Fruit fly (Drosophila melanogaster): ENCODE measurements around the gene CG17637.

- TF ChIP-seq br (GFP tag; optimal IDR thresholded peaks at IDR 0.05) (no peak), pan (optimal IDR thresholded peaks at IDR 0.05) (no peak)
Measured at dm6 chr3L:20525743-20526142, 21.8 kb downstream of the CG17637 start.

All from whole organism, wandering third instar larva.